Fruit fly (Drosophila melanogaster) whole organism, embryonic: ENCODE data around the gene Mocs2B.

Source experiments
- Awh ChIP-seq: fragments of 200-800 bp; sonication (Bioruptor generic); IDR thresholded peaks from 2 replicates; pipeline ENCODE4, ENCODE4 v1.3.6; 2022; ENCODE audit warnings: missing biosample characterization, missing genetic modification characterization
- B-H2 ChIP-seq: fragments of 200-800 bp; sonication (Bioruptor generic); optimal IDR thresholded peaks from 2 replicates; lab custom pipeline; 2018; ENCODE audit warnings: missing biosample characterization, mild to moderate bottlenecking, missing genetic modification characterization
- BtbVII ChIP-seq: fragments of 200-800 bp; sonication (Bioruptor generic); optimal IDR thresholded peaks from 3 replicates; lab custom pipeline; 2017; ENCODE audit warnings: missing biosample characterization, mild to moderate bottlenecking, missing genetic modification characterization
- CG10321 ChIP-seq: fragments of 200-800 bp; sonication (Bioruptor generic); IDR thresholded peaks from 2 replicates; pipeline ENCODE4 v1.3.6; 2022; ENCODE audit warnings: missing biosample characterization, missing genetic modification characterization
- CG10979 ChIP-seq: fragments of 200-800 bp; sonication (Bioruptor generic); optimal IDR thresholded peaks from 2 replicates; lab custom pipeline; 2018; ENCODE audit warnings: missing biosample characterization, mild to moderate bottlenecking, missing genetic modification characterization, moderate library complexity
- CG11695 ChIP-seq: fragments of 200-800 bp; sonication (Bioruptor generic); IDR thresholded peaks from 3 replicates; pipeline ENCODE4 v1.3.6; 2022; ENCODE audit warnings: missing biosample characterization, missing genetic modification characterization
- CG2199 ChIP-seq: fragments of 200-800 bp; sonication (Bioruptor generic); IDR thresholded peaks from 3 replicates; pipeline ENCODE4 v1.3.6; 2022; ENCODE audit warnings: missing biosample characterization, missing genetic modification characterization
- CG30431 ChIP-seq: fragments of 200-800 bp; sonication (Bioruptor generic); optimal IDR thresholded peaks from 2 replicates; lab custom pipeline; 2017; ENCODE audit warnings: missing biosample characterization, missing genetic modification characterization
- CG34224 ChIP-seq: fragments of 200-800 bp; sonication (Bioruptor generic); IDR thresholded peaks from 3 replicates; pipeline ENCODE4 v1.3.6; 2022; ENCODE audit warnings: missing biosample characterization, missing genetic modification characterization; ENCODE audit not compliant: partially characterized antibody
- CG3995 ChIP-seq: fragments of 200-800 bp; sonication (Bioruptor generic); optimal IDR thresholded peaks from 3 replicates; lab custom pipeline; 2016; ENCODE audit warnings: missing biosample characterization, missing genetic modification characterization
- CG7357 ChIP-seq: fragments of 200-800 bp; sonication (Bioruptor generic); IDR thresholded peaks from 3 replicates; pipeline ENCODE4 v1.3.6; 2022; ENCODE audit warnings: missing biosample characterization, missing genetic modification characterization
- CoRest ChIP-seq: fragments of 200-800 bp; sonication (Bioruptor generic); optimal IDR thresholded peaks from 3 replicates; lab custom pipeline; 2018; ENCODE audit warnings: missing biosample characterization, mild to moderate bottlenecking, missing genetic modification characterization, moderate library complexity
- D19B ChIP-seq: fragments of 200-800 bp; sonication (Bioruptor generic); optimal IDR thresholded peaks from 2 replicates; lab custom pipeline; 2017; ENCODE audit warnings: missing biosample characterization, mild to moderate bottlenecking, missing genetic modification characterization
- ERR ChIP-seq: fragments of 200-800 bp; sonication (Bioruptor generic); optimal IDR thresholded peaks from 2 replicates; lab custom pipeline; 2016; ENCODE audit warnings: missing biosample characterization, missing genetic modification characterization
- Jarid2 ChIP-seq: fragments of 200-800 bp; sonication (Bioruptor generic); optimal IDR thresholded peaks from 3 replicates; lab custom pipeline; 2017; ENCODE audit warnings: mild to moderate bottlenecking, missing biosample characterization, missing genetic modification reagents, missing genetic modification characterization
- Med ChIP-seq: fragments of 200-800 bp; sonication (Bioruptor generic); peaks from one replicate; lab custom pipeline; 2016; ENCODE audit warnings: missing biosample characterization, missing genetic modification characterization, mild to moderate bottlenecking, inconsistent platforms, moderate library complexity
- Nf-YA ChIP-seq: fragments of 200-800 bp; sonication (Bioruptor generic); IDR thresholded peaks from 2 replicates; pipeline ENCODE4 v1.3.6; 2022; ENCODE audit warnings: missing biosample characterization, missing genetic modification characterization
- Nf-YB ChIP-seq: fragments of 200-800 bp; sonication (Bioruptor generic); optimal IDR thresholded peaks from 3 replicates; lab custom pipeline; 2019; ENCODE audit warnings: missing biosample characterization, mild to moderate bottlenecking, missing genetic modification characterization, moderate library complexity
- Nf-YC ChIP-seq: fragments of 200-800 bp; optimal IDR thresholded peaks from 3 replicates; lab custom pipeline; 2019; ENCODE audit warnings: missing biosample characterization, mild to moderate bottlenecking, missing genetic modification characterization, moderate library complexity
- Trl ChIP-seq, 3 experiments: fragments of >200 bp in 2 of 3; fragments of 200-800 bp in 1 of 3; sonication (Bioruptor generic) in 1 of 3; optimal IDR thresholded peaks; 2 replicates in 1 of 3; 3 replicates in 2 of 3; lab custom pipeline; 2016 to 2017; ENCODE audit warnings: missing biosample characterization in 1 of 3, missing genetic modification characterization in 1 of 3
- YL-1 ChIP-seq: fragments of 200-800 bp; sonication (Bioruptor generic); optimal IDR thresholded peaks from 3 replicates; lab custom pipeline; 2017; ENCODE audit warnings: missing biosample characterization, mild to moderate bottlenecking, missing genetic modification characterization
- bbx ChIP-seq: fragments of 200-800 bp; sonication (Bioruptor generic); IDR thresholded peaks from 2 replicates; pipeline ENCODE4 v1.3.6; 2022; ENCODE audit warnings: missing biosample characterization, missing genetic modification characterization; ENCODE audit not compliant: partially characterized antibody
- cg ChIP-seq: fragments of 200-800 bp; sonication (Bioruptor generic); optimal IDR thresholded peaks from 3 replicates; lab custom pipeline; 2019; ENCODE audit warnings: missing biosample characterization, mild to moderate bottlenecking, missing genetic modification characterization, moderate library complexity
- chn ChIP-seq: fragments of 200-800 bp; sonication (Bioruptor generic); optimal IDR thresholded peaks from 2 replicates; lab custom pipeline; 2016; ENCODE audit warnings: missing biosample characterization, missing genetic modification characterization
- croc ChIP-seq: fragments of 200-800 bp; sonication (Bioruptor generic); conservative IDR thresholded peaks from 3 replicates; pipeline ENCODE4 v1.3.6; 2022; ENCODE audit warnings: missing biosample characterization, missing genetic modification characterization
- crol ChIP-seq: fragments of 200-800 bp; sonication (Bioruptor generic); IDR thresholded peaks from 2 replicates; pipeline ENCODE4 v1.3.6; 2022; ENCODE audit warnings: missing biosample characterization, missing genetic modification characterization
- crp ChIP-seq, 2 experiments: fragments of 200-800 bp; sonication (Bioruptor generic); optimal IDR thresholded peaks; 2 replicates in 1 of 2; 3 replicates in 1 of 2; lab custom pipeline; 2017; ENCODE audit warnings: missing biosample characterization in 2 of 2, missing genetic modification characterization in 2 of 2, mild to moderate bottlenecking in 1 of 2, moderate library complexity in 1 of 2
- danr ChIP-seq: fragments of 200-800 bp; sonication (Bioruptor generic); IDR thresholded peaks from 2 replicates; pipeline ENCODE4 v1.3.6; 2022; ENCODE audit warnings: missing biosample characterization, missing genetic modification characterization
- dmrt11E ChIP-seq: fragments of 200-800 bp; sonication (Bioruptor generic); optimal IDR thresholded peaks from 3 replicates; lab custom pipeline; 2018; ENCODE audit warnings: missing biosample characterization, mild to moderate bottlenecking, missing genetic modification characterization, moderate library complexity
- ftz-f1 ChIP-seq: fragments of 200-800 bp; sonication (Bioruptor generic); optimal IDR thresholded peaks from 2 replicates; lab custom pipeline; 2016; ENCODE audit warnings: missing biosample characterization, missing genetic modification characterization
- hkb ChIP-seq, 2 experiments: fragments of 200-800 bp in 1 of 2; fragments of >200 bp in 1 of 2; sonication (Bioruptor generic) in 1 of 2; IDR thresholded peaks in 1 of 2; optimal IDR thresholded peaks in 1 of 2; 2 replicates each; pipeline versions ENCODE4 v1.3.6 to Lab custom; 2017 to 2022; ENCODE audit warnings: missing biosample characterization in 1 of 2, missing genetic modification characterization in 1 of 2
- jing ChIP-seq: fragments of 200-800 bp; sonication (Bioruptor generic); optimal IDR thresholded peaks from 2 replicates; lab custom pipeline; 2018; ENCODE audit warnings: missing biosample characterization, mild to moderate bottlenecking, missing genetic modification characterization
- mirr ChIP-seq: fragments of 200-800 bp; sonication (Bioruptor generic); optimal IDR thresholded peaks from 3 replicates; lab custom pipeline; 2018; ENCODE audit warnings: missing biosample characterization, mild to moderate bottlenecking, missing genetic modification characterization
- nmo ChIP-seq: fragments of 200-800 bp; sonication (Bioruptor generic); optimal IDR thresholded peaks from 2 replicates; lab custom pipeline; 2018; ENCODE audit warnings: missing biosample characterization, mild to moderate bottlenecking, missing genetic modification characterization, moderate library complexity
- pb ChIP-seq: fragments of 200-800 bp; sonication (Bioruptor generic); optimal IDR thresholded peaks from 3 replicates; lab custom pipeline; 2016; ENCODE audit warnings: missing biosample characterization, missing genetic modification characterization
- repo ChIP-seq: fragments of 200-800 bp; sonication (Bioruptor generic); optimal IDR thresholded peaks from 2 replicates; lab custom pipeline; 2016; ENCODE audit warnings: missing biosample characterization, missing genetic modification characterization
- row ChIP-seq: fragments of 200-800 bp; sonication (Bioruptor generic); IDR thresholded peaks from 3 replicates; pipeline ENCODE4 v1.3.6; 2022; ENCODE audit warnings: missing biosample characterization, missing genetic modification characterization
- sens ChIP-seq: fragments of 200-800 bp; sonication (Bioruptor generic); peaks from one replicate; lab custom pipeline; 2016; ENCODE audit warnings: missing biosample characterization, missing genetic modification characterization
- seq ChIP-seq: fragments of 200-800 bp; sonication (Bioruptor generic); IDR thresholded peaks from 2 replicates; pipeline ENCODE4 v1.3.6; 2022; ENCODE audit warnings: missing biosample characterization, missing genetic modification characterization
- stc ChIP-seq: fragments of 200-800 bp; sonication (Bioruptor generic); IDR thresholded peaks from 2 replicates; pipeline ENCODE4 v1.3.6; 2022; ENCODE audit warnings: missing biosample characterization, missing genetic modification characterization
- sug ChIP-seq: fragments of 200-800 bp; optimal IDR thresholded peaks from 2 replicates; lab custom pipeline; 2019; ENCODE audit warnings: missing biosample characterization, mild to moderate bottlenecking, missing genetic modification characterization, moderate library complexity
- tup ChIP-seq: fragments of 200-800 bp; sonication (Bioruptor generic); optimal IDR thresholded peaks from 2 replicates; lab custom pipeline; 2016; ENCODE audit warnings: missing biosample characterization, mild to moderate bottlenecking, missing genetic modification characterization, moderate library complexity
- twi ChIP-seq: fragments of 200-800 bp; optimal IDR thresholded peaks from 2 replicates; lab custom pipeline; 2019; ENCODE audit warnings: missing biosample characterization, mild to moderate bottlenecking, missing genetic modification characterization, moderate library complexity
- unc-4 ChIP-seq: fragments of 200-800 bp; sonication (Bioruptor generic); IDR thresholded peaks from 2 replicates; pipeline ENCODE4 v1.3.6; 2022; ENCODE audit warnings: missing biosample characterization, missing genetic modification characterization; ENCODE audit not compliant: partially characterized antibody
- wek ChIP-seq: fragments of 200-800 bp; sonication (Bioruptor generic); optimal IDR thresholded peaks from 3 replicates; lab custom pipeline; 2018; ENCODE audit warnings: missing biosample characterization, mild to moderate bottlenecking, missing genetic modification characterization, moderate library complexity
- zf30C ChIP-seq: fragments of 200-800 bp; sonication (Bioruptor generic); optimal IDR thresholded peaks from 3 replicates; lab custom pipeline; 2018; ENCODE audit warnings: missing biosample characterization, mild to moderate bottlenecking, missing genetic modification characterization

Mocs2B gene

dm6 chr3R:25082348-25082747 lies 44.8 kb downstream of the Mocs2B start, which contains the start of gene fd96Ca:
Gene fd96Ca, plus strand, starts transcription at chr3R:25082684.
- TF ChIP-seq crol (GFP tag; lab: Robert Waterston, UW) (peak; percentile 84; the same call in 1 of the 2 replicates), chn (no peak), Trl (optimal IDR thresholded peaks at IDR 0.05; lab: Kevin White, UChicago) (peak in 1 of 2 experiments; percentile 22), Trl (GFP tag; optimal IDR thresholded peaks at IDR 0.05; lab: Kevin White, UChicago) (no peak), Nf-YC (tag; lab: Kevin White, UChicago) (peak; percentile 92), mirr (GFP tag; lab: Kevin White, UChicago) (no peak), zf30C (GFP tag; lab: Kevin White, UChicago) (peak; percentile 83), Nf-YB (GFP tag; lab: Kevin White, UChicago) (peak; percentile 95)

DNA sequence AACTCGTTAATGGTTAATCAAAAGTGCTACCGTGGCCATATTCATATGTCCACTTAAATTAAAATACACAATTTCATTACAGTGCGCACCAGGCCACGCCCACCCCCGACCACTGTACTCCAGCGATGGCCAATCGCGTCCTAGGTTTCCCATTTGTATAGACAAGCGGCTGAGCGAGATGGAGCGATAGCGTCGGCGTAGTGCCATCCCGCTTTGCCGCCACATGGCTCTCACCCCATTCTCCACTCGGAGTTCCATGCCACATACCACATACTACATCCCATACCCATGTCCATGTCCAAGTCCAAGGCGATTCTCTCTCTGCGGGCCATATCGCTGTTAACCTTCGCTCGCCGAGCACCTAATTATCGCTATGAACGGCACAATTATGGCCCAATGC lies 46.7 kb downstream of the Mocs2B start:
- TF ChIP-seq twi, result peak; percentile 47
- no peak for TF ChIP-seq crp (GFP tag; optimal IDR thresholded peaks at IDR 0.05; lab: Kevin White, UChicago)
- TF ChIP-seq Nf-YA (GFP tag; lab: Robert Waterston, UW), result peak; percentile 99
- TF ChIP-seq D19B (GFP tag; lab: Kevin White, UChicago), result no peak
- no peak for TF ChIP-seq danr (GFP tag; lab: Robert Waterston, UW)
- TF ChIP-seq CG3995, result no peak
- TF ChIP-seq CG11695 (GFP tag; lab: Robert Waterston, UW), result 0 out of 3 replicates have a peak, but pooled peaks have one; percentile 11
- peak; percentile 20; the same call in 1 of the 3 replicates for TF ChIP-seq row (GFP tag; lab: Robert Waterston, UW)
- TF ChIP-seq CG10321 (GFP tag; lab: Robert Waterston, UW), result peak; percentile 98
- no peak for TF ChIP-seq B-H2 (GFP tag; lab: Kevin White, UChicago)
- TF ChIP-seq ftz-f1 (GFP tag; lab: Kevin White, UChicago), result peak; percentile 39
- no peak for TF ChIP-seq sug (tag; lab: Kevin White, UChicago)
- TF ChIP-seq seq (GFP tag; lab: Robert Waterston, UW), result peak; percentile 44; the same call in 1 of the 2 replicates
- TF ChIP-seq YL-1 (GFP tag; lab: Kevin White, UChicago), result no peak
- peak; percentile 43 for TF ChIP-seq CoRest
- peak; percentile 22 for TF ChIP-seq wek
- no peak for TF ChIP-seq BtbVII (GFP tag; lab: Kevin White, UChicago)
- TF ChIP-seq dmrt11E (tag; lab: Kevin White, UChicago), result no peak
- peak; percentile 85 for TF ChIP-seq jing (GFP tag; lab: Kevin White, UChicago)
- no peak for TF ChIP-seq pb (GFP tag; lab: Kevin White, UChicago)
- TF ChIP-seq hkb (optimal IDR thresholded peaks at IDR 0.05; lab: Kevin White, UChicago), result no peak
- peak; percentile 24; the same call in 1 of the 2 replicates for TF ChIP-seq hkb (GFP tag; IDR thresholded peaks at IDR 0.05; lab: Robert Waterston, UW)
- 0 out of 2 replicates have a peak, but pooled peaks have one; percentile 8 for TF ChIP-seq Awh (GFP tag; lab: Robert Waterston, UW)
- peak; percentile 41; the same call in 1 of the 3 replicates for TF ChIP-seq CG34224 (GFP tag; lab: Robert Waterston, UW)
- peak; percentile 75; the same call in 1 of the 3 replicates for TF ChIP-seq CG2199 (GFP tag; lab: Robert Waterston, UW)
- TF ChIP-seq Jarid2, result peak; percentile 92
- TF ChIP-seq CG7357 (GFP tag; lab: Robert Waterston, UW), result no peak
- TF ChIP-seq cg, result peak; percentile 40
- TF ChIP-seq CG10979 (tag; lab: Kevin White, UChicago), result no peak
- no peak for TF ChIP-seq ERR
- peak; percentile 100 for TF ChIP-seq Nf-YB (GFP tag; lab: Kevin White, UChicago)
- TF ChIP-seq stc (GFP tag; lab: Robert Waterston, UW), result peak; percentile 37; the same call in 1 of the 2 replicates
- no peak for TF ChIP-seq unc-4
- TF ChIP-seq nmo (GFP tag; lab: Kevin White, UChicago), result no peak
- TF ChIP-seq Nf-YC (tag; lab: Kevin White, UChicago), result peak; percentile 100
- TF ChIP-seq sens (GFP tag; lab: Kevin White, UChicago), result peak; percentile 37
- no peak for TF ChIP-seq croc (GFP tag; lab: Robert Waterston, UW)
- peak; percentile 80 for TF ChIP-seq Med
- no peak for TF ChIP-seq CG30431 (GFP tag; lab: Kevin White, UChicago)
- peak; percentile 41 for TF ChIP-seq zf30C (GFP tag; lab: Kevin White, UChicago)
- TF ChIP-seq bbx (GFP tag; lab: Robert Waterston, UW), result peak; percentile 41; the same call in 1 of the 2 replicates
- TF ChIP-seq tup (GFP tag; lab: Kevin White, UChicago), result no peak
- no peak for TF ChIP-seq repo (GFP tag; lab: Kevin White, UChicago)
